Worm (Caenorhabditis elegans) whole organism, L2 larva: Measurements from ENCODE around the gene ceh-37.

Experiments used
- lin-13 ChIP-seq: fragments of 150-350 bp; optimal IDR thresholded peaks from 2 replicates; lab custom pipeline; 2014; ENCODE audit warnings: missing biosample characterization, missing genetic modification reagents, missing genetic modification characterization
- nhr-11 ChIP-seq: fragments of 150-350 bp; optimal IDR thresholded peaks from 2 replicates; lab custom pipeline; 2014; ENCODE audit warnings: missing biosample characterization, missing genetic modification characterization
- sma-3 ChIP-seq: sonication (generic microtip); optimal IDR thresholded peaks from 2 replicates; lab custom pipeline; 2016; ENCODE audit warnings: missing genetic modification reagents, missing genetic modification characterization, missing compliant biosample characterization

DNA sequence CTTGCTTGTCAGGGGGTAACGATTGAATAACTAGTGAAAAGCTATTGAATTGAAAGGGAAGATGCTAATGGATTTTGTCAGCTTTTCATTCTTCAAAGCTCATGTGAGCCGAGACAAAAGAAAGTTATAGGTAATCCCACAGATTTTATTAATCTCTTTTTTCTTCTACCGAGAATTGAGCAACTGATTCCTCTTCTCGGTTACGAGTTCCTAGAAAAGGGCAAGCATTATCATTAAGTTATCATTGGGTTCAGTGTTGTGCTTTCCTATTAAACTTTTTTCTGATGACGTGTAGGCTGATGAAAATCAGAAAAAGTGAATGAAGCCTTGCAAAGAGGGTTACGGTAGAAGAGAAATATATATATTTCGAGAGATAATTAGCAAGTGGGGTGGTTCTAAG is 22.2 kb downstream of the ceh-37 start:
- TF ChIP-seq lin-13 (GFP tag; lab: Kevin White, UChicago) (no peak), nhr-11 (tag; lab: Kevin White, UChicago) (no peak), sma-3 (GFP tag; lab: Kevin White, UChicago) (no peak)
